Fruit fly (Drosophila melanogaster) whole organism, embryonic: ENCODE data around the gene kirre.

Experiments
- Bdp1 ChIP-seq: fragments of 200-800 bp; sonication (Bioruptor generic); optimal IDR thresholded peaks from 3 replicates; lab custom pipeline; 2016; ENCODE audit warnings: missing biosample characterization, missing genetic modification characterization
- Blimp-1 ChIP-seq: fragments of 200-800 bp; sonication (Bioruptor generic); optimal IDR thresholded peaks from 3 replicates; lab custom pipeline; 2018; ENCODE audit warnings: missing biosample characterization, missing genetic modification characterization, mild to moderate bottlenecking, moderate library complexity, missing genetic modification reagents
- CG10321 ChIP-seq: fragments of 200-800 bp; sonication (Bioruptor generic); IDR thresholded peaks from 2 replicates; pipeline ENCODE4 v1.3.6; 2022; ENCODE audit warnings: missing biosample characterization, missing genetic modification characterization
- CG11398 ChIP-seq: fragments of 200-800 bp; sonication (Bioruptor generic); optimal IDR thresholded peaks from 2 replicates; lab custom pipeline; 2016; ENCODE audit warnings: missing biosample characterization, missing genetic modification characterization
- CG12236 ChIP-seq: fragments of 200-800 bp; sonication (Bioruptor generic); optimal IDR thresholded peaks from 2 replicates; lab custom pipeline; 2016; ENCODE audit warnings: missing biosample characterization, missing genetic modification characterization
- CG13624 ChIP-seq: fragments of 200-800 bp; sonication (Bioruptor generic); optimal IDR thresholded peaks from 2 replicates; lab custom pipeline; 2016; ENCODE audit warnings: missing biosample characterization, missing genetic modification characterization
- CG14441 ChIP-seq: fragments of 200-800 bp; sonication (Bioruptor generic); IDR thresholded peaks from 2 replicates; pipeline ENCODE4 v1.3.6; 2022; ENCODE audit warnings: missing biosample characterization, missing genetic modification characterization
- CG15514 ChIP-seq: fragments of 200-800 bp; sonication (Bioruptor generic); optimal IDR thresholded peaks from 3 replicates; lab custom pipeline; 2017; ENCODE audit warnings: missing biosample characterization, missing genetic modification characterization, mild to moderate bottlenecking, moderate library complexity, missing genetic modification reagents
- CG1647 ChIP-seq: fragments of 200-800 bp; sonication (Bioruptor generic); optimal IDR thresholded peaks from 3 replicates; lab custom pipeline; 2016; ENCODE audit warnings: missing biosample characterization, missing genetic modification characterization
- CG17802 ChIP-seq: fragments of 200-800 bp; sonication (Bioruptor generic); optimal IDR thresholded peaks from 2 replicates; lab custom pipeline; 2018; ENCODE audit warnings: missing biosample characterization, mild to moderate bottlenecking, missing genetic modification characterization, moderate library complexity
- CG2889 ChIP-seq: fragments of 200-800 bp; sonication (Bioruptor generic); IDR thresholded peaks from 3 replicates; pipeline ENCODE4 v1.3.6; 2022; ENCODE audit warnings: missing biosample characterization, missing genetic modification characterization
- CG30431 ChIP-seq: fragments of 200-800 bp; sonication (Bioruptor generic); optimal IDR thresholded peaks from 2 replicates; lab custom pipeline; 2017; ENCODE audit warnings: missing biosample characterization, missing genetic modification characterization
- CG34422 ChIP-seq: fragments of 200-800 bp; sonication (Bioruptor generic); IDR thresholded peaks from 3 replicates; pipeline ENCODE4 v1.3.6; 2022; ENCODE audit warnings: missing biosample characterization, missing genetic modification characterization
- CG4282 ChIP-seq: fragments of 200-800 bp; sonication (Bioruptor generic); optimal IDR thresholded peaks from 2 replicates; lab custom pipeline; 2016; ENCODE audit warnings: missing biosample characterization, missing genetic modification characterization
- CG6683 ChIP-seq: fragments of 200-800 bp; sonication (Bioruptor generic); optimal IDR thresholded peaks from 2 replicates; lab custom pipeline; 2017; ENCODE audit warnings: missing biosample characterization, mild to moderate bottlenecking, missing genetic modification characterization, missing genetic modification reagents
- CG7745 ChIP-seq: fragments of 200-800 bp; sonication (Bioruptor generic); optimal IDR thresholded peaks from 2 replicates; lab custom pipeline; 2018; ENCODE audit warnings: missing biosample characterization, mild to moderate bottlenecking, missing genetic modification characterization, moderate library complexity
- CoRest ChIP-seq: fragments of 200-800 bp; sonication (Bioruptor generic); optimal IDR thresholded peaks from 3 replicates; lab custom pipeline; 2018; ENCODE audit warnings: missing biosample characterization, mild to moderate bottlenecking, missing genetic modification characterization, moderate library complexity
- Dbx ChIP-seq: fragments of 200-800 bp; sonication (Bioruptor generic); IDR thresholded peaks from 3 replicates; pipeline ENCODE4 v1.3.6; 2022; ENCODE audit warnings: missing biosample characterization, missing genetic modification characterization
- E2f1 ChIP-seq: fragments of 200-800 bp; sonication (Bioruptor generic); IDR thresholded peaks from 2 replicates; pipeline ENCODE4 v1.3.6; 2022; ENCODE audit warnings: missing biosample characterization, missing genetic modification characterization
- Hmr ChIP-seq: fragments of 200-800 bp; sonication (Bioruptor generic); optimal IDR thresholded peaks from 3 replicates; lab custom pipeline; 2017; ENCODE audit warnings: mild to moderate bottlenecking, missing biosample characterization, missing genetic modification reagents, missing genetic modification characterization
- Max ChIP-seq: fragments of 200-800 bp; sonication (Bioruptor generic); optimal IDR thresholded peaks from 2 replicates; lab custom pipeline; 2016; ENCODE audit warnings: missing biosample characterization, mild to moderate bottlenecking, missing genetic modification characterization
- Spps ChIP-seq: fragments of 200-800 bp; sonication (Bioruptor generic); optimal IDR thresholded peaks from 2 replicates; lab custom pipeline; 2018; ENCODE audit warnings: missing biosample characterization, mild to moderate bottlenecking, missing genetic modification characterization
- Sry-δ ChIP-seq: fragments of 200-800 bp; sonication (Bioruptor generic); optimal IDR thresholded peaks from 2 replicates; lab custom pipeline; 2016; ENCODE audit warnings: missing biosample characterization, missing genetic modification characterization
- Ssrp ChIP-seq: fragments of 200-800 bp; sonication (Bioruptor generic); optimal IDR thresholded peaks from 2 replicates; lab custom pipeline; 2018; ENCODE audit warnings: missing biosample characterization, mild to moderate bottlenecking, missing genetic modification characterization, moderate library complexity
- Usf ChIP-seq: fragments of 200-800 bp; sonication (Bioruptor generic); optimal IDR thresholded peaks from 2 replicates; lab custom pipeline; 2017; ENCODE audit warnings: missing genotype, missing biosample characterization, missing genetic modification characterization
- amos ChIP-seq: fragments of 200-800 bp; sonication (Bioruptor generic); IDR thresholded peaks from 2 replicates; pipeline ENCODE4 v1.3.6; 2022; ENCODE audit warnings: missing biosample characterization, missing genetic modification characterization; ENCODE audit not compliant: partially characterized antibody
- ara ChIP-seq: fragments of 200-800 bp; sonication (Bioruptor generic); IDR thresholded peaks from 2 replicates; pipeline ENCODE4 v1.3.6; 2022; ENCODE audit warnings: missing biosample characterization, missing genetic modification characterization
- bigmax ChIP-seq: fragments of 200-800 bp; sonication (Bioruptor generic); optimal IDR thresholded peaks from 2 replicates; lab custom pipeline; 2018; ENCODE audit warnings: missing biosample characterization, mild to moderate bottlenecking, missing genetic modification characterization
- cg ChIP-seq: fragments of 200-800 bp; sonication (Bioruptor generic); optimal IDR thresholded peaks from 3 replicates; lab custom pipeline; 2019; ENCODE audit warnings: missing biosample characterization, mild to moderate bottlenecking, missing genetic modification characterization, moderate library complexity
- ci ChIP-seq: fragments of 200-800 bp; sonication (Bioruptor generic); IDR thresholded peaks from 3 replicates; pipeline ENCODE4 v1.3.6; 2022; ENCODE audit warnings: missing biosample characterization, missing genetic modification characterization
- corto ChIP-seq: fragments of 200-800 bp; sonication (Bioruptor generic); optimal IDR thresholded peaks from 2 replicates; lab custom pipeline; 2016; ENCODE audit warnings: missing biosample characterization, mild to moderate bottlenecking, missing genetic modification characterization, moderate library complexity
- dan ChIP-seq: fragments of 200-800 bp; sonication (Bioruptor generic); IDR thresholded peaks from 2 replicates; pipeline ENCODE4 v1.3.6; 2022; ENCODE audit warnings: missing biosample characterization, missing genetic modification characterization
- dimm ChIP-seq: fragments of 200-800 bp; sonication (Bioruptor generic); IDR thresholded peaks from 2 replicates; pipeline ENCODE4 v1.3.6; 2022; ENCODE audit warnings: missing biosample characterization, missing genetic modification characterization
- dpn ChIP-seq, 2 experiments: fragments of 200-800 bp; sonication (Bioruptor generic); optimal IDR thresholded peaks; 3 replicates each; lab custom pipeline; 2016; ENCODE audit warnings: missing biosample characterization in 2 of 2, missing genetic modification characterization in 2 of 2
- gsb-n ChIP-seq: fragments of 200-800 bp; sonication (Bioruptor generic); optimal IDR thresholded peaks from 3 replicates; lab custom pipeline; 2018; ENCODE audit warnings: missing biosample characterization, mild to moderate bottlenecking, missing genetic modification characterization
- hkb ChIP-seq, 2 experiments: fragments of 200-800 bp in 1 of 2; fragments of >200 bp in 1 of 2; sonication (Bioruptor generic) in 1 of 2; IDR thresholded peaks in 1 of 2; optimal IDR thresholded peaks in 1 of 2; 2 replicates each; pipeline versions ENCODE4 v1.3.6 to Lab custom; 2017 to 2022; ENCODE audit warnings: missing biosample characterization in 1 of 2, missing genetic modification characterization in 1 of 2
- ind ChIP-seq: fragments of 200-800 bp; sonication (Bioruptor generic); optimal IDR thresholded peaks from 3 replicates; lab custom pipeline; 2016; ENCODE audit warnings: missing biosample characterization, missing genetic modification characterization
- lilli ChIP-seq: fragments of 200-800 bp; sonication (Bioruptor generic); optimal IDR thresholded peaks from 3 replicates; lab custom pipeline; 2016; ENCODE audit warnings: missing biosample characterization, missing genetic modification characterization
- lola ChIP-seq, 3 experiments: fragments of >200 bp in 2 of 3; fragments of 200-800 bp in 1 of 3; sonication (Bioruptor generic) in 1 of 3; optimal IDR thresholded peaks; 2 replicates each; lab custom pipeline; 2017 to 2019; ENCODE audit warnings: missing biosample characterization in 3 of 3, missing genetic modification characterization in 3 of 3, mild to moderate bottlenecking in 1 of 3, moderate library complexity in 1 of 3
- lov ChIP-seq, 2 experiments: fragments of 200-800 bp in 1 of 2; fragments of >200 bp in 1 of 2; sonication (Bioruptor generic) in 1 of 2; IDR thresholded peaks in 1 of 2; optimal IDR thresholded peaks in 1 of 2; 2 replicates in 1 of 2; 3 replicates in 1 of 2; pipeline versions ENCODE4 v1.3.6 to Lab custom; 2017 to 2022; ENCODE audit warnings: missing biosample characterization in 1 of 2, missing genetic modification characterization in 1 of 2
- odd ChIP-seq: fragments of 200-800 bp; sonication (Bioruptor generic); optimal IDR thresholded peaks from 2 replicates; lab custom pipeline; 2017; ENCODE audit warnings: missing biosample characterization, mild to moderate bottlenecking, missing genetic modification characterization
- onecut ChIP-seq: fragments of 200-800 bp; sonication (Bioruptor generic); IDR thresholded peaks from 2 replicates; pipeline ENCODE4 v1.3.6; 2022; ENCODE audit warnings: missing biosample characterization, missing genetic modification characterization
- pho ChIP-seq: fragments of 200-800 bp; sonication (Bioruptor generic); optimal IDR thresholded peaks from 2 replicates; lab custom pipeline; 2016; ENCODE audit warnings: missing biosample characterization, missing genetic modification characterization
- prd ChIP-seq, 3 experiments: fragments of >200 bp in 2 of 3; fragments of 200-800 bp in 1 of 3; sonication (Bioruptor generic) in 1 of 3; optimal IDR thresholded peaks in 2 of 3; IDR thresholded peaks in 1 of 3; 2 replicates in 2 of 3; 3 replicates in 1 of 3; pipeline versions ENCODE4 v1.3.6 to Lab custom; 2017 to 2022; ENCODE audit warnings: missing biosample characterization in 1 of 3, missing genetic modification characterization in 1 of 3
- slp2 ChIP-seq: fragments of 200-800 bp; sonication (Bioruptor generic); optimal IDR thresholded peaks from 2 replicates; lab custom pipeline; 2016; ENCODE audit warnings: missing biosample characterization, missing genetic modification characterization
- ssp ChIP-seq: fragments of 200-800 bp; sonication (Bioruptor generic); IDR thresholded peaks from 2 replicates; pipeline ENCODE4 v1.3.6; 2022; ENCODE audit warnings: missing biosample characterization, missing genetic modification characterization
- tio ChIP-seq: fragments of 200-800 bp; sonication (Bioruptor generic); optimal IDR thresholded peaks from 2 replicates; lab custom pipeline; 2017; ENCODE audit warnings: missing biosample characterization, missing genetic modification characterization, inconsistent platforms
- tna ChIP-seq: fragments of 200-800 bp; sonication (Bioruptor generic); IDR thresholded peaks from 2 replicates; pipeline ENCODE4 v1.3.6; 2022; ENCODE audit warnings: missing biosample characterization, missing genetic modification characterization; ENCODE audit not compliant: partially characterized antibody

Gene kirre

dm6 chrX:3068292-3068691 lies 328.1 kb downstream of the kirre start (continued):
- peak; percentile 38; the same call in 1 of the 2 replicates for TF ChIP-seq CG14441 (GFP tag; lab: Robert Waterston, UW)
- no peak for TF ChIP-seq Usf (GFP tag; lab: Kevin White, UChicago)
- no peak for TF ChIP-seq dan
- no peak for TF ChIP-seq CG6683 (GFP tag; lab: Kevin White, UChicago)
- TF ChIP-seq Blimp-1 (GFP tag; lab: Kevin White, UChicago) = peak; percentile 49
- no peak for TF ChIP-seq dimm (GFP tag; lab: Robert Waterston, UW)
- peak; percentile 4 for TF ChIP-seq CG15514 (GFP tag; lab: Kevin White, UChicago)
- TF ChIP-seq CG30431 (GFP tag; lab: Kevin White, UChicago) = peak; percentile 43
- no peak for TF ChIP-seq lov (optimal IDR thresholded peaks at IDR 0.05; lab: Kevin White, UChicago)
- peak; percentile 66; the same call in 1 of the 3 replicates for TF ChIP-seq lov (GFP tag; IDR thresholded peaks at IDR 0.05; lab: Robert Waterston, UW)
- TF ChIP-seq tio (GFP tag; lab: Kevin White, UChicago) = peak; percentile 1
- no peak for TF ChIP-seq CG4282
- no peak for TF ChIP-seq pho (GFP tag; lab: Kevin White, UChicago)
- TF ChIP-seq prd (optimal IDR thresholded peaks at IDR 0.05; lab: Kevin White, UChicago) = no peak
- peak; percentile 70 for TF ChIP-seq prd (GFP tag; IDR thresholded peaks at IDR 0.05; lab: Robert Waterston, UW)
- peak; percentile 18 for TF ChIP-seq gsb-n (tag; lab: Kevin White, UChicago)
- peak; percentile 8 for TF ChIP-seq cg (GFP tag; lab: Kevin White, UChicago)
- TF ChIP-seq CG13624 (GFP tag; lab: Kevin White, UChicago) = peak; percentile 7
- peak; percentile 30 for TF ChIP-seq CG1647 (GFP tag; lab: Kevin White, UChicago)
- no peak for TF ChIP-seq corto
- no peak for TF ChIP-seq hkb (optimal IDR thresholded peaks at IDR 0.05; lab: Kevin White, UChicago)
- TF ChIP-seq hkb (GFP tag; IDR thresholded peaks at IDR 0.05; lab: Robert Waterston, UW) = peak; percentile 33; the same call in 1 of the 2 replicates
- no peak for TF ChIP-seq odd (GFP tag; lab: Kevin White, UChicago)
- no peak for TF ChIP-seq amos (GFP tag; lab: Robert Waterston, UW)
- peak; percentile 40 for TF ChIP-seq Ssrp
- TF ChIP-seq Spps = no peak
- TF ChIP-seq Max (GFP tag; lab: Kevin White, UChicago) = no peak
- TF ChIP-seq ara (GFP tag; lab: Robert Waterston, UW) = peak; percentile 69
- TF ChIP-seq Sry-δ (GFP tag; lab: Kevin White, UChicago) = peak; percentile 7
- TF ChIP-seq Dbx = peak; percentile 57; the same call in 2 of the 3 replicates
- TF ChIP-seq tna (GFP tag; lab: Robert Waterston, UW) = no peak
- TF ChIP-seq bigmax = no peak
- TF ChIP-seq slp2 (GFP tag; lab: Kevin White, UChicago) = peak; percentile 3
- TF ChIP-seq CG10321 (GFP tag; lab: Robert Waterston, UW) = no peak
- no peak for TF ChIP-seq CG7745 (tag; lab: Kevin White, UChicago)
- TF ChIP-seq CG12236 = no peak
- 0 out of 2 replicates have a peak, but pooled peaks have one; percentile 40 for TF ChIP-seq E2f1 (GFP tag; lab: Robert Waterston, UW)
- TF ChIP-seq onecut (GFP tag; lab: Robert Waterston, UW) = peak; percentile 31; the same call in 1 of the 2 replicates
- 0 out of 3 replicates have a peak, but pooled peaks have one; percentile 35 for TF ChIP-seq CG2889 (GFP tag; lab: Robert Waterston, UW)
- peak; percentile 47; the same call in 1 of the 3 replicates for TF ChIP-seq CG34422 (GFP tag; lab: Robert Waterston, UW)
- TF ChIP-seq CG11398 (GFP tag; lab: Kevin White, UChicago) = peak; percentile 3
- peak; percentile 30 for TF ChIP-seq Bdp1 (GFP tag; lab: Kevin White, UChicago)
- peak; percentile 31 for TF ChIP-seq ind (GFP tag; lab: Kevin White, UChicago)
- TF ChIP-seq dpn (GFP tag; optimal IDR thresholded peaks at IDR 0.05; lab: Kevin White, UChicago) = peak in 1 of 2 experiments; percentile 24
- no peak for TF ChIP-seq Hmr
- TF ChIP-seq CG17802 (tag; lab: Kevin White, UChicago) = peak; percentile 23
- TF ChIP-seq lilli (GFP tag; lab: Kevin White, UChicago) = peak; percentile 49
- TF ChIP-seq ssp = peak; percentile 54
- peak; percentile 77 for TF ChIP-seq ci (GFP tag; lab: Robert Waterston, UW)
- TF ChIP-seq CoRest (tag; lab: Kevin White, UChicago) = peak; percentile 37
- TF ChIP-seq lola (GFP tag; optimal IDR thresholded peaks at IDR 0.05; lab: Kevin White, UChicago) = peak in 1 of 3 experiments; percentile 42
